Worm (Caenorhabditis elegans): Measurements from ENCODE around the gene lec-6.

ce11 chrIII:600316-600932, at the start of gene lec-6:
- TF ChIP-seq sem-4 (tag; optimal IDR thresholded peaks at IDR 0.05), result no peak
- no peak for TF ChIP-seq elt-3 (tag; optimal IDR thresholded peaks at IDR 0.05)
- no peak for TF ChIP-seq nhr-23 (tag; optimal IDR thresholded peaks at IDR 0.05)
- TF ChIP-seq dmd-4 (tag; optimal IDR thresholded peaks at IDR 0.05), result no peak
- no peak for TF ChIP-seq nhr-237 (tag; optimal IDR thresholded peaks at IDR 0.05)
- TF ChIP-seq ceh-82 (tag; optimal IDR thresholded peaks at IDR 0.05), result no peak
- TF ChIP-seq unc-55 (GFP tag; optimal IDR thresholded peaks at IDR 0.05), result no peak
- TF ChIP-seq unc-62 (GFP tag; optimal IDR thresholded peaks at IDR 0.05), result no peak
- no peak for TF ChIP-seq mbf-1 (tag; optimal IDR thresholded peaks at IDR 0.05)
